Worm (Caenorhabditis elegans) whole organism, late embryonic: ENCODE measurements around the gene sftd-3.

Experiments
- C08G9.2 ChIP-seq: sonication (generic microtip); optimal IDR thresholded peaks from 2 replicates; lab custom pipeline; 2016; ENCODE audit warnings: mild to moderate bottlenecking, missing genetic modification characterization, moderate library complexity, missing compliant biosample characterization
- ama-1 ChIP-seq: fragments of 150-350 bp; optimal IDR thresholded peaks from 2 replicates; lab custom pipeline; 2014
- ceh-14 ChIP-seq: sonication (generic microtip); optimal IDR thresholded peaks from 2 replicates; lab custom pipeline; 2016; ENCODE audit warnings: missing genotype, missing genetic modification characterization, missing compliant biosample characterization
- ceh-19 ChIP-seq: fragments of 200-800 bp; sonication (Bioruptor generic); optimal IDR thresholded peaks from 2 replicates; lab custom pipeline; 2018; ENCODE audit warnings: mild to moderate bottlenecking, missing genetic modification characterization, missing compliant biosample characterization
- dve-1 ChIP-seq: sonication (generic microtip); optimal IDR thresholded peaks from 2 replicates; lab custom pipeline; 2017; ENCODE audit warnings: antibody characterized with exemption, mild to moderate bottlenecking, missing genetic modification characterization, missing compliant biosample characterization
- ref-2 ChIP-seq: sonication (generic microtip); optimal IDR thresholded peaks from 2 replicates; lab custom pipeline; 2016; ENCODE audit warnings: missing genetic modification characterization, missing compliant biosample characterization
- sox-2 ChIP-seq: fragments of 200-800 bp; sonication (Bioruptor generic); IDR thresholded peaks from 2 replicates; pipeline ENCODE4 v1.3.6; 2022; ENCODE audit warnings: missing genetic modification reagents, missing genetic modification characterization, missing compliant biosample characterization
- tbx-2 ChIP-seq: sonication (generic microtip); optimal IDR thresholded peaks from 2 replicates; lab custom pipeline; 2016; ENCODE audit warnings: missing genetic modification characterization, missing compliant biosample characterization

DNA sequence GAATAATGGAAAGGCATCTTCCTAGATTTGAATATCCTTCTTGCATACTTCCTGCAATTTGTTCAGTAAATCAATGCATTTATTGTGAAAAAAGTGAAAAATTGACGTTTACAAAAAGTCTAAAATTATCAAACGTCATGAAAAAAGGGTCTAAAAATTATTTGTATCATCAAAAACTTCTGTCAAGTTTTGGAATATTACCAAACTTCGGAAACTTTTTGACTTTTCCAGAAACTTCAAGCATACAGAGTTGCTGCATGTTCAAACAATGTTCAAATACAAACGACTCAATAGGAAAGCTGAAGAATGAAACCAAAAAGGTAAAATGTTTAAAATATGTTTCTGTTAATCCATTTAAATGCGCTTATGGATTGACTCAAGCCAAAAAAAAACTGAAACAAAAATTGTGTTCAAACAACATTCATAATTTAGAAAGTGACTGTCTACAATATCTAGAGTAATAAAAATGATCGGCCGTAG lies 37.8 kb upstream of the sftd-3 start, which contains the start of gene F44G4.6:
- TF ChIP-seq sox-2 = no peak
- TF ChIP-seq tbx-2 = no peak
- TF ChIP-seq C08G9.2 (tag; lab: Kevin White, UChicago) = no peak
- no peak for TF ChIP-seq ceh-14 (tag; lab: Kevin White, UChicago)
- no peak for TF ChIP-seq ama-1 (lab: Kevin White, UChicago)
- no peak for TF ChIP-seq dve-1 (tag; lab: Kevin White, UChicago)
- TF ChIP-seq ref-2 = no peak
- no peak for TF ChIP-seq ceh-19 (GFP tag; lab: Kevin White, UChicago)
